Worm (Caenorhabditis elegans): Measurements from ENCODE around the gene gnrr-2.
A peak's percentile ranks its signal among the peaks of the same experiment; 100 is the strongest.

DNA sequence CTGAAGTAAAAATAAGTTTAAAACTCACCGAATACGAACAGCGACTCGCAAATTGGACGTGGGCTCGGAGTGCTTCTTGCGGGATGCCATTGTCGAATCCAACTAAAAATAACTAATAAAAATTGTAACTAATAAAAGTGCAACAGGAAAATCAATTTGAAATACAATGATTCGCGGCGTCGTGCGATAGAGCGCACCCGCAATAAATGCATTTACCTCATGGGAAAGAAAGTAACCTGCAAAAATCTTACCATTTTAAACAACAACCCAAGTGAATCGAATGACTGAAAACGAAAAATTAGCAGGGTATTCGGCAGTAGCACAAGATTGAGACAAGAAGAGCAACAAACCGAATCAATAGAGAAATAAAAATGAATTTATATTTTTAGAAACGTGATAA lies 47.8 kb downstream of the gnrr-2 start, which contains the start of gene bmk-1:
- TF ChIP-seq nhr-12 (tag; optimal IDR thresholded peaks at IDR 0.05), result no peak
- no peak for TF ChIP-seq ces-1 (GFP tag; optimal IDR thresholded peaks at IDR 0.05)
- no peak for TF ChIP-seq hlh-1 (tag; optimal IDR thresholded peaks at IDR 0.05)
- TF ChIP-seq nhr-237 (tag; optimal IDR thresholded peaks at IDR 0.05), result no peak
- TF ChIP-seq lin-13 (tag; optimal IDR thresholded peaks at IDR 0.05), result peak; percentile 35
- no peak for TF ChIP-seq sptf-1 (tag; optimal IDR thresholded peaks at IDR 0.05)
- no peak for TF ChIP-seq bed-3 (GFP tag; optimal IDR thresholded peaks at IDR 0.05)
- TF ChIP-seq unc-62 (GFP tag; optimal IDR thresholded peaks at IDR 0.05), result no peak
- TF ChIP-seq pha-4 (tag; optimal IDR thresholded peaks at IDR 0.05), result no peak
- no peak for TF ChIP-seq cnd-1 (tag; optimal IDR thresholded peaks at IDR 0.05)
- no peak for TF ChIP-seq ztf-11 (tag; optimal IDR thresholded peaks at IDR 0.05)

All from whole organism, mixed stage, embryonic.